Fruit fly (Drosophila melanogaster) whole organism, embryonic: ENCODE results near the gene CG46465.

Experiments
- ATbp ChIP-seq: fragments of 200-800 bp; sonication (Bioruptor generic); optimal IDR thresholded peaks from 2 replicates; lab custom pipeline; 2017; ENCODE audit warnings: missing biosample characterization, mild to moderate bottlenecking, missing genetic modification characterization, missing genetic modification reagents
- Bdp1 ChIP-seq: fragments of 200-800 bp; sonication (Bioruptor generic); optimal IDR thresholded peaks from 3 replicates; lab custom pipeline; 2016; ENCODE audit warnings: missing biosample characterization, missing genetic modification characterization
- Bteb2 ChIP-seq: fragments of 200-800 bp; sonication (Bioruptor generic); optimal IDR thresholded peaks from 2 replicates; lab custom pipeline; 2016; ENCODE audit warnings: missing biosample characterization, missing genetic modification characterization
- CG1024 ChIP-seq: fragments of 200-800 bp; sonication (Bioruptor generic); IDR thresholded peaks from 2 replicates; pipeline ENCODE4 v1.3.6; 2022; ENCODE audit warnings: missing biosample characterization, missing genetic modification characterization
- CG10462 ChIP-seq: fragments of 200-800 bp; sonication (Bioruptor generic); optimal IDR thresholded peaks from 2 replicates; lab custom pipeline; 2016; ENCODE audit warnings: missing biosample characterization, missing genetic modification characterization
- CG10979 ChIP-seq: fragments of 200-800 bp; sonication (Bioruptor generic); optimal IDR thresholded peaks from 2 replicates; lab custom pipeline; 2018; ENCODE audit warnings: missing biosample characterization, mild to moderate bottlenecking, missing genetic modification characterization, moderate library complexity
- CG11560 ChIP-seq: fragments of 200-800 bp; sonication (Bioruptor generic); IDR thresholded peaks from 3 replicates; pipeline ENCODE4 v1.3.6; 2022; ENCODE audit warnings: missing biosample characterization, missing genetic modification characterization
- CG15479 ChIP-seq: fragments of 200-800 bp; sonication (Bioruptor generic); optimal IDR thresholded peaks from 3 replicates; lab custom pipeline; 2019; ENCODE audit warnings: missing biosample characterization, mild to moderate bottlenecking, missing genetic modification characterization, moderate library complexity
- CG2129 ChIP-seq: fragments of 200-800 bp; sonication (Bioruptor generic); IDR thresholded peaks from 2 replicates; pipeline ENCODE4 v1.3.6; 2022; ENCODE audit warnings: missing biosample characterization, missing genetic modification characterization; ENCODE audit not compliant: partially characterized antibody
- CG2678 ChIP-seq: fragments of 200-800 bp; sonication (Bioruptor generic); optimal IDR thresholded peaks from 3 replicates; lab custom pipeline; 2019; ENCODE audit warnings: missing biosample characterization, mild to moderate bottlenecking, missing genetic modification characterization, moderate library complexity
- CG30020 ChIP-seq: fragments of 200-800 bp; optimal IDR thresholded peaks from 2 replicates; lab custom pipeline; 2019; ENCODE audit warnings: missing biosample characterization, mild to moderate bottlenecking, missing genetic modification characterization, moderate library complexity
- CG30431 ChIP-seq: fragments of 200-800 bp; sonication (Bioruptor generic); optimal IDR thresholded peaks from 2 replicates; lab custom pipeline; 2017; ENCODE audit warnings: missing biosample characterization, missing genetic modification characterization
- CG31441 ChIP-seq: fragments of 200-800 bp; sonication (Bioruptor generic); IDR thresholded peaks from 2 replicates; pipeline ENCODE4 v1.3.6; 2022; ENCODE audit warnings: missing biosample characterization, missing genetic modification characterization
- CG3163 ChIP-seq: fragments of 200-800 bp; sonication (Bioruptor generic); optimal IDR thresholded peaks from 3 replicates; lab custom pipeline; 2016; ENCODE audit warnings: missing biosample characterization, missing genetic modification characterization
- CG34224 ChIP-seq: fragments of 200-800 bp; sonication (Bioruptor generic); IDR thresholded peaks from 3 replicates; pipeline ENCODE4 v1.3.6; 2022; ENCODE audit warnings: missing biosample characterization, missing genetic modification characterization; ENCODE audit not compliant: partially characterized antibody
- CG6272 ChIP-seq: fragments of 200-800 bp; sonication (Bioruptor generic); IDR thresholded peaks from 2 replicates; pipeline ENCODE4 v1.3.6; 2022; ENCODE audit warnings: missing biosample characterization, missing genetic modification characterization
- CG7271 ChIP-seq: fragments of 200-800 bp; sonication (Bioruptor generic); optimal IDR thresholded peaks from 2 replicates; lab custom pipeline; 2018; ENCODE audit warnings: missing biosample characterization, mild to moderate bottlenecking, missing genetic modification characterization, moderate library complexity
- CG8089 ChIP-seq: fragments of 200-800 bp; sonication (Bioruptor generic); optimal IDR thresholded peaks from 3 replicates; lab custom pipeline; 2016; ENCODE audit warnings: missing biosample characterization, missing genetic modification characterization
- CG8281 ChIP-seq: fragments of 200-800 bp; sonication (Bioruptor generic); optimal IDR thresholded peaks from 2 replicates; lab custom pipeline; 2018; ENCODE audit warnings: missing biosample characterization, mild to moderate bottlenecking, missing genetic modification characterization, moderate library complexity
- CG8924 ChIP-seq: fragments of 200-800 bp; optimal IDR thresholded peaks from 3 replicates; lab custom pipeline; 2019; ENCODE audit warnings: missing biosample characterization, mild to moderate bottlenecking, missing genetic modification characterization, moderate library complexity
- E2f2 ChIP-seq: fragments of 200-800 bp; sonication (Bioruptor generic); IDR thresholded peaks from 2 replicates; pipeline ENCODE4 v1.3.6; 2022; ENCODE audit warnings: missing biosample characterization, missing genetic modification characterization
- HLH3B ChIP-seq: fragments of 200-800 bp; sonication (Bioruptor generic); IDR thresholded peaks from 2 replicates; pipeline ENCODE4 v1.3.6; 2022; ENCODE audit warnings: missing biosample characterization, missing genetic modification characterization
- HLHmδ ChIP-seq: fragments of 200-800 bp; sonication (Bioruptor generic); optimal IDR thresholded peaks from 2 replicates; lab custom pipeline; 2018; ENCODE audit warnings: missing biosample characterization, mild to moderate bottlenecking, missing genetic modification characterization, moderate library complexity
- Lpt ChIP-seq: fragments of >200 bp; optimal IDR thresholded peaks from 2 replicates; lab custom pipeline; 2018; ENCODE audit warnings: missing biosample characterization, missing genetic modification characterization
- Spps ChIP-seq: fragments of 200-800 bp; sonication (Bioruptor generic); optimal IDR thresholded peaks from 2 replicates; lab custom pipeline; 2018; ENCODE audit warnings: missing biosample characterization, mild to moderate bottlenecking, missing genetic modification characterization
- Xrp1 ChIP-seq: fragments of 200-800 bp; sonication (Bioruptor generic); IDR thresholded peaks from 2 replicates; pipeline ENCODE4 v1.3.6; 2022; ENCODE audit warnings: missing biosample characterization, missing genetic modification characterization
- ase ChIP-seq: fragments of 200-800 bp; sonication (Bioruptor generic); IDR thresholded peaks from 3 replicates; pipeline ENCODE4 v1.3.6; 2022; ENCODE audit warnings: missing biosample characterization, missing genetic modification characterization
- bsh ChIP-seq, 2 experiments: fragments of 200-800 bp; sonication (Bioruptor generic); optimal IDR thresholded peaks; 2 replicates each; lab custom pipeline; 2017 to 2018; ENCODE audit warnings: mild to moderate bottlenecking in 2 of 2, missing biosample characterization in 2 of 2, missing genetic modification characterization in 2 of 2, moderate library complexity in 1 of 2
- cas ChIP-seq: fragments of 200-800 bp; sonication (Bioruptor generic); IDR thresholded peaks from 2 replicates; pipeline ENCODE4 v1.3.6; 2022; ENCODE audit warnings: missing biosample characterization, missing genetic modification characterization
- chinmo ChIP-seq: fragments of 200-800 bp; sonication (Bioruptor generic); IDR thresholded peaks from 4 replicates; pipeline ENCODE4 v1.3.6; 2022; ENCODE audit warnings: missing biosample characterization, missing genetic modification characterization; ENCODE audit not compliant: partially characterized antibody
- corto ChIP-seq: fragments of 200-800 bp; sonication (Bioruptor generic); optimal IDR thresholded peaks from 2 replicates; lab custom pipeline; 2016; ENCODE audit warnings: missing biosample characterization, mild to moderate bottlenecking, missing genetic modification characterization, moderate library complexity
- dm ChIP-seq: fragments of 200-800 bp; sonication (Bioruptor generic); optimal IDR thresholded peaks from 3 replicates; lab custom pipeline; 2016; ENCODE audit warnings: missing biosample characterization, missing genetic modification characterization
- dmrt11E ChIP-seq: fragments of 200-800 bp; sonication (Bioruptor generic); optimal IDR thresholded peaks from 3 replicates; lab custom pipeline; 2018; ENCODE audit warnings: missing biosample characterization, mild to moderate bottlenecking, missing genetic modification characterization, moderate library complexity
- gsb ChIP-seq: fragments of 200-800 bp; sonication (Bioruptor generic); IDR thresholded peaks from 2 replicates; pipeline ENCODE4 v1.3.6; 2022; ENCODE audit warnings: missing biosample characterization, missing genetic modification characterization
- h ChIP-seq: fragments of >200 bp; optimal IDR thresholded peaks from 2 replicates; lab custom pipeline; 2017
- her ChIP-seq: fragments of 200-800 bp; sonication (Bioruptor generic); optimal IDR thresholded peaks from 2 replicates; lab custom pipeline; 2016; ENCODE audit warnings: missing biosample characterization, missing genetic modification characterization
- hth ChIP-seq: fragments of >200 bp; optimal IDR thresholded peaks from 2 replicates; lab custom pipeline; 2017; ENCODE audit warnings: inconsistent platforms
- ind ChIP-seq: fragments of 200-800 bp; sonication (Bioruptor generic); optimal IDR thresholded peaks from 3 replicates; lab custom pipeline; 2016; ENCODE audit warnings: missing biosample characterization, missing genetic modification characterization
- jumu ChIP-seq: fragments of 200-800 bp; sonication (Bioruptor generic); optimal IDR thresholded peaks from 3 replicates; lab custom pipeline; 2016; ENCODE audit warnings: missing biosample characterization, missing genetic modification characterization
- lbe ChIP-seq: fragments of 200-800 bp; sonication (Bioruptor generic); optimal IDR thresholded peaks from 2 replicates; lab custom pipeline; 2016; ENCODE audit warnings: missing biosample characterization, mild to moderate bottlenecking, missing genetic modification characterization
- nerfin-2 ChIP-seq: fragments of 200-800 bp; sonication (Bioruptor generic); IDR thresholded peaks from 2 replicates; pipeline ENCODE4 v1.3.6; 2022; ENCODE audit warnings: missing biosample characterization, missing genetic modification characterization; ENCODE audit not compliant: partially characterized antibody
- rib ChIP-seq: fragments of 200-800 bp; sonication (Bioruptor generic); IDR thresholded peaks from 2 replicates; pipeline ENCODE4 v1.3.6; 2022; ENCODE audit warnings: missing biosample characterization, missing genetic modification characterization
- schlank ChIP-seq: fragments of 200-800 bp; sonication (Bioruptor generic); optimal IDR thresholded peaks from 2 replicates; lab custom pipeline; 2018; ENCODE audit warnings: missing biosample characterization, mild to moderate bottlenecking, missing genetic modification characterization
- scrt ChIP-seq: fragments of 200-800 bp; sonication (Bioruptor generic); optimal IDR thresholded peaks from 2 replicates; lab custom pipeline; 2018; ENCODE audit warnings: missing biosample characterization, mild to moderate bottlenecking, missing genetic modification characterization, moderate library complexity
- slou ChIP-seq: fragments of 200-800 bp; sonication (Bioruptor generic); optimal IDR thresholded peaks from 3 replicates; lab custom pipeline; 2016; ENCODE audit warnings: missing biosample characterization, missing genetic modification characterization
- sna ChIP-seq: fragments of 200-800 bp; sonication (Bioruptor generic); IDR thresholded peaks from 2 replicates; pipeline ENCODE4 v1.3.6; 2022; ENCODE audit warnings: missing biosample characterization, missing genetic modification characterization; ENCODE audit not compliant: partially characterized antibody
- so ChIP-seq: fragments of 200-800 bp; sonication (Bioruptor generic); IDR thresholded peaks from 3 replicates; pipeline ENCODE4 v1.3.6; 2022; ENCODE audit warnings: missing biosample characterization, missing genetic modification characterization
- sqz ChIP-seq: fragments of 200-800 bp; sonication (Bioruptor generic); optimal IDR thresholded peaks from 3 replicates; lab custom pipeline; 2018; ENCODE audit warnings: missing biosample characterization, mild to moderate bottlenecking, missing genetic modification characterization
- tll ChIP-seq, 2 experiments: fragments of 200-800 bp in 1 of 2; fragments of >200 bp in 1 of 2; sonication (Bioruptor generic) in 1 of 2; optimal IDR thresholded peaks; 2 replicates each; lab custom pipeline; 2017 to 2019; ENCODE audit warnings: missing biosample characterization in 2 of 2, missing genetic modification characterization in 2 of 2, mild to moderate bottlenecking in 1 of 2, moderate library complexity in 1 of 2
- z ChIP-seq: fragments of 200-800 bp; sonication (Bioruptor generic); IDR thresholded peaks from 3 replicates; pipeline ENCODE4 v1.3.6; 2022; ENCODE audit warnings: missing biosample characterization, missing genetic modification characterization

CG46465 gene

DNA sequence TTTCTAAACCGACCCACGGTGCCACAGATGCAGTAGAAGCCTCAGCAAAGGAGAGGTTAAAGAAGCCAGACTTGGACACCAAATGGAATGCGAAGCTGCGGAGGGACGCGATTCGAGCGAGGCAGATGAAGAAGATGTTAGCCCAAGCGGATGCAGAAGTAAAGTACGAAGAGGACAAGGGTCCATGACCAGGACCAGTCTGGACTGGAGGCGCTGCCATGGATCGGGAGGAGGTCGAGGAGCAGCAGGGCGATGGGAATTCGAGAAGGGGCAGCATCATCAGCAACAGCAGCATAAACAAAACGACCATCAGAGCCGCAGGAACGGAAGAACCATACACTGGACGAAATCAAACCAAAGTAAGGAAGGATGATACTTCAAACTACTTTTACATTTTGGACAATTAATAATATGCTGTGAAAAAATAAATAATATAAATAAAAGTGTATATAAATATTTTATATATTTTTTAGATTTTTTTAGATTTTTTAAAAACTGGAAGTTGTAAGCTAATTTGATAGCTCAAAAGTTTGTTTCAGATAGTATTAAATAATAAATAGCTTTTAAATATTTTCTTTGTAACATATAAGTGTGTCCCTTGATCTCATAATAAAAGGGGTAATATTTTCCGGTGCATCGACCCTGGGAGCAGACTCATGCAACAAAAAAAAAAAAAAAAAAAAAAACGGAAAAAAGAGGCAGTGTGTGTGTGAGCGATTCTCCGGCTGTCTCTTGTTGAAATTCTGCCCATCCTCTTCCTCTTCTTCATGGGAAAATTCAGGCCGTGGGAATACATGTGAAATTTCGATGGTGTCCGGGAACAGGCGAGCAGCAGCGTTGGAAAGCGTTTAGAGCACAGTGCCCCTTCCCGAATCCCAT is 45.4 kb upstream of the CG46465 start (continued):
- TF ChIP-seq z (peak; percentile 78; the same call in 2 of the 3 replicates), CG34224 (GFP tag; lab: Robert Waterston, UW) (no peak), lbe (GFP tag; lab: Kevin White, UChicago) (peak; percentile 58), schlank (no peak), ATbp (peak; percentile 2), CG11560 (tag; lab: Robert Waterston, UW) (no peak), gsb (GFP tag; lab: Robert Waterston, UW) (no peak), HLH3B (GFP tag; lab: Robert Waterston, UW) (no peak), CG8924 (tag; lab: Kevin White, UChicago) (peak; percentile 49), dmrt11E (tag; lab: Kevin White, UChicago) (peak; percentile 83), jumu (no peak), CG7271 (tag; lab: Kevin White, UChicago) (no peak), rib (no peak), ase (GFP tag; lab: Robert Waterston, UW) (no peak), CG1024 (GFP tag; lab: Robert Waterston, UW) (no peak), nerfin-2 (GFP tag; lab: Robert Waterston, UW) (no peak), CG10462 (no peak), sqz (GFP tag; lab: Kevin White, UChicago) (peak; percentile 20), bsh (GFP tag; optimal IDR thresholded peaks at IDR 0.05; lab: Kevin White, UChicago) (peak; percentile 68 to 92), HLHmδ (GFP tag; lab: Kevin White, UChicago) (peak; percentile 60), so (GFP tag; lab: Robert Waterston, UW) (no peak), her (GFP tag; lab: Kevin White, UChicago) (no peak), ind (no peak), Spps (tag; lab: Kevin White, UChicago) (peak; percentile 2), CG8089 (GFP tag; lab: Kevin White, UChicago) (no peak), Xrp1 (GFP tag; lab: Robert Waterston, UW) (peak; percentile 51; the same call in 1 of the 2 replicates), sna (no peak), scrt (GFP tag; lab: Kevin White, UChicago) (no peak), slou (GFP tag; lab: Kevin White, UChicago) (no peak), CG2678 (peak; percentile 36), Bteb2 (GFP tag; lab: Kevin White, UChicago) (no peak), CG8281 (tag; lab: Kevin White, UChicago) (no peak), cas (GFP tag; lab: Robert Waterston, UW) (no peak), CG30431 (GFP tag; lab: Kevin White, UChicago) (no peak), tll (GFP tag; optimal IDR thresholded peaks at IDR 0.05; lab: Kevin White, UChicago) (no peak), CG10979 (tag; lab: Kevin White, UChicago) (peak; percentile 70), CG3163 (no peak), CG15479 (GFP tag; lab: Kevin White, UChicago) (no peak), E2f2 (GFP tag; lab: Robert Waterston, UW) (no peak), Bdp1 (GFP tag; lab: Kevin White, UChicago) (no peak), h (lab: Kevin White, UChicago) (peak; percentile 51), hth (no peak), CG30020 (tag; lab: Kevin White, UChicago) (no peak), CG31441 (GFP tag; lab: Robert Waterston, UW) (peak; percentile 58), chinmo (GFP tag; lab: Robert Waterston, UW) (no peak), Lpt (GFP tag; lab: Kevin White, UChicago) (no peak), dm (GFP tag; lab: Kevin White, UChicago) (no peak), CG2129 (no peak), corto (GFP tag; lab: Kevin White, UChicago) (peak; percentile 49), CG6272 (GFP tag; lab: Robert Waterston, UW) (no peak)
